Fruit fly (Drosophila melanogaster): ENCODE measurements around the gene Sh.
"Not testable (repeated sequence)": the region's sequence is repeated elsewhere in the genome, so short reads cannot be mapped to it uniquely, and the experiment has no call there.

The Sh gene

DNA sequence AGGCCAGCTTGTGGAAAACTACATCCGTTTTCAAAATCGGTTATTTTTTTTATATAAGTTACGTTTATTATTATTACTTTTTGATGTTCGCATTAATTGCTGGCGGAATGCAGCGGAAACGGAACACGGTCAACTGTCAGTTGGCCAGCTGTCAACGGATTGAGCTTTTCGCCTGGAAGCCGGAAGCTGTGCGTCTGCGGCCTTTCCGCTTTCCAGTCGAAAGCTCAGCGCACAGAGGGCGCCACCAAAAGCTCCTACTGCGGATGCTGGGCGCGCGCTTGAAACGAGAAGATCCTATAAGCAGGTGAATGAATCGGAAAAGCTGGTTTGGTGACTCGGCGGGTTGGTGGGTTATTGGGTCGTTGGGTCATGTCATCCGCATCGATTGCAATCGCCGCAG, 94.9 kb downstream of the Sh start:
- no peak for TF ChIP-seq noc (tag; optimal IDR thresholded peaks at IDR 0.05)

DNA sequence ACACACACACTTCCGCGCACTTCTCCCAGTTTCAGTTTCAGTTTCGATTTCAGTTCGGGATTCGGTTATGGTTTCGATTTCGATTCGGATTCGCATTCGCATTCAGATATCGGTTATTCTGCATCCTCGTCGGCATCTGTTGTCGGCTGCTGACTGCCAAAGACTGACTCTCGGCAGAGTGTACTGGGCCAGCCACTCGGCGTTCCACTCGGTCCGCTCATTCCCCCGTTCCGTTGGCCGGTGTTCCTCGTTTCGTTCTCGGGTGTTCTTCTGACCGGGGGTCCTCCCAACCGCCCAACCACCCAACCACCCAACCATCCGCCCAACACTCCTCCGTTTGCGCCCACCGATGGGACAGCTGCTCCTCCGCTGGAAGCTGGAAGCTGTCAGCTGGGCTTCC, 96.0 kb downstream of the Sh start:
- no peak for TF ChIP-seq noc (tag; optimal IDR thresholded peaks at IDR 0.05)

DNA sequence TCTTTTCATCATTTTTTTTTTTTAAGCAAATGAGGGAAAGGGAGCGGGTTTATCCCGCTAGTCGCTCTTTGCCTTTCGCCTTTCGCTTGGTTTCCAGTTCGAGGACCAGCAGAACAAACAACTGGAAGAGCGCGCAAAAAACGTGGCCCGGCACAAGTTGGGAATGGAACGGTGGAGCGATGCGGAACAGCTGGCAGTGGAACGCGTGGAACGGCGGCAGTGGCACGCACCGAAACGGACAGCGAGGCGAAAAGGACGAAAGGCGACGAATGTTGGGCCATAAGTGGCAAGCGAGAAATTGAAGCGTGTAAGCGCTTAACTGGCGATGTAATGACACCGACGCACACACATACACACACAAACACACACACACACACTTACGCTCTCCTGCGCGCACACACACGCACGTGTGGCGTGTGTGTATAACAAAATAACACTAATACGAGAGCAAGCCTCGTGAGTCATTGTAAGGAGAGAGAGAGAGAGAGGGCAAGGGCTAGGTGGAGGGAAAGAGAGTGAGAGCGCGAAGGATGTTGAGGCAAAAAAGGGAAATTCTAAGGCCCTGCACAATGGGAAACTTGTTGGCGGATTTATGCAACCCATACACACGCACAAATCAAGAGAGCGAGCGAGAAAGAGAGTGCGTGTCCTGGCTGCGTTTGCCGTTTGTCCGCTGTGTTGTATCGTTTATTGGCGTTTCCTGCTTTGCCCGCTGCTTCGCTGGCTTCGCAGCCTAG, 99.9 kb downstream of the Sh start:
- no peak for TF ChIP-seq noc (tag; optimal IDR thresholded peaks at IDR 0.05)

DNA sequence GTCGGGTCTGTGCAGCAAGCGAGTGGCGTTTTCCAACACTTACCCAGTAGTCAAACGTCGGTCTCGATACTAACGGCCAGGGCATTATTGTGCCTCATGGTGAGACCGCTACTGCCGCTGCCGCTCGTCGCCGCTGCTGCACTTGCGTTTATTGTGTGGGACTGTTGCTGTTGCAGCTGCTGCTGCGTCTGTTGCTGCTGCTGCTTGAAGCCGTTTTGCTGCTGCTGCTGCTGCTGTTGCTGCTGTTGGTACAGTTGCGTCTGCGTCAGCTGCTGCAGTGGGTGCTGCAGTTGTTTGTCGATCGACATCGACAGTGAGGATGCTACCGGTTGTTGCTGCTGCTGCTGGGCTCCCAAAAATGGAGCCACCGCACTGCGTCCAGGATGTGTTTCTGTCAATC, 122.4 kb downstream of the Sh start:
- TF ChIP-seq noc (tag; optimal IDR thresholded peaks at IDR 0.05) = no peak

DNA sequence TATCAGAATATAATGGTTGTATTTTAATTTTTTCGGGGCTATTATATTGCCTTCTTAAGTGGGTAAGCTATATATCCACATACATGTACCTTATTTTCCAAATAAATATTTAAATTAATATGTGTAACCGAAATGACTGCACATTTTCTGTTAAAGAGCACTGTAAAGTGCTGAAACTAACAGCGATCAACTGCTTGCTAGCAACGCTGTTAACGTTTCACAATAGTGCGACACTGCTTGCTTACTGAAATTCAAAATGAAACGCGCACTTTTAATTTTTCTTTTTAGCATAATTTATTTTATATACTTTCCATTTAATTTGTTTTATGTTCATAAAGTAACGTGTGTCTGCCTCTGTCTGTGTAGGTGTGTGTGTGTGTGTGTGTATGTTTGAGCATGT, 139.0 kb downstream of the Sh start:
- TF ChIP-seq noc (tag; optimal IDR thresholded peaks at IDR 0.05) = no peak

DNA sequence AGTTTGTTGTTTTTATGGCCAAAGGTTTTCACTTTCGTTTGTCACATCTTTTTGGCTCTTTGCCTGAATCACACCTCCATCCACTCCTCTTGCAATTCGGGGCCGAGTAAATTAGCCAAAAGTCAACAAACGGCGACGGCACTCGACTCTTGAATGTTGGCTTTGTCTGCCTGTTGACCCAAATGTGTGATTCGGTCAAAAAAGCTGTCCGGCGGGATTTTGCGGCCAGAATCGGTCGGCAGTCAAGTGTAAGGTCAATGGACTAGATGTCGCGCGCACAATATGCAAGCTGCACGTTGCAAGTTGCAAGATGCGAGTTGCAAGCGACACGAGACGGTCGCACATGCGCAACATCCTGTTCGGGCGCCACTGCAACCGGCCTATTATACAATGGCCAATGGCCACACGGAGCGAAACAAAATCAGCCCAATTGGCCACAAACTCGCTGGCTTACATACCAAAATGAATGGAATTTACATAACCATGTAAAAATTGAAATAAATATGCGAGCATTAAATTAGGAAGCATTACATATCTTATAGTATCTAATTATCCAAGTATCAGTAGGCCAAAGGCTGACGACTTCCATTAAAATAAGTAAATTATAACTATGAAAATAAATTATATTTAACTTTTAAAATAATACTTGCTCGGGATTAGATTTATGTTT, 145.3 kb downstream of the Sh start:
- no peak for TF ChIP-seq noc (tag; optimal IDR thresholded peaks at IDR 0.05)

DNA sequence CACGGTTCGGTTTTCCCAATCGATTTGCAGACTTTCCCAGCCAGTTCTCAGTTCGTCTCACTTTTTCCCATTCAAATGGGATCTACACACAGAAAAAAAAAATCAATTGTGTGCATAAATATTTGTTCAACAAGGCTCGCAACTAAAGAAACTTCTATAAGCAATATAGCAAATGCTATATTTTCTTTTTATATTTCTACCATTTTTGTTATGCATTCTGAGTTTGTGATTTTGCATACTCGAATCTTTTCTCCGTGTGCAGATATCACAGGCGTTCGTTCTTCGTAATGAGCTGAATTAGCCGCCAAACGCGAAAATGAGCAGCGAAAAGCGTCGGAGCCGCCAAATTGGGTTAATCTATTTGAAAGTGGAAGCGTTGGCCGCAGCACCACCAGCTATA, 147.1 kb downstream of the Sh start:
- TF ChIP-seq noc (tag; optimal IDR thresholded peaks at IDR 0.05) = no peak

DNA sequence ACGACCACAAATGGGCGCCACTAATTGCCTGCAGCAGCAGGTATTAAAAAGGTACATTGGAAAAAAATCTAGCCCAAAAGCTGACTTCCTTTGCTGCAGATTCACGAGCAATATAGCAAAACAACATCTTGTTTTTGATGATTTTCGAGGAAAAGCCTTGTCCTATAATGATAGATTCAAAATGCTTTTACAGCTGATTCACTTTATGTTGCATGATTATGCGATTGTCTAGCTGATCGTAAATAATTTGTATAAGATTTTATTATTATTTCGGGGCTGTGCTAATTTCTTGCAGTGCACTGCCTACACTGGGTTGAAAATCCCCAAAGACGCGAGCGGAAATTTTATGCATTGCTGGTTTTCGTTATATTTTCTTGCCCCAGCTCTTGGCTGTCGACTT, 148.5 kb downstream of the Sh start:
- no peak for TF ChIP-seq noc (tag; optimal IDR thresholded peaks at IDR 0.05)

DNA sequence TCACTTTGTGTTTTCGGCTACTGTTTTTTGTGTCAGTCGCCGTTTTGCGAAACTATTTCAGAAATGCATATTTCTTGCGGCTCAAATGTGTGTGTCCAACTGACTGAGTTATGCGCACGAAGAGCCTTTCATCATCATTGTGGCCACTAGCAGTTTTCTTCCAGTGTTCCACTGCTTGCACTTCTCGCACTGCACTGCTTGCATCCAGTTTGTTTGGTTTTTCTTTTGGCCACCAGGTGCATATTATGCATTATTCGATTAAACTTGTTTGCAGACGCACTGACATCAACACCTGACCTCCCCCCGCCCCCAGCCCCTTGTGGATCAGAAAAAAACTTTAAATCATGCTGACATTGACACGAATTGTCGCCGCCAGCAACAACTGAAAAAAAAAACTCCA, 150.5 kb downstream of the Sh start:
- TF ChIP-seq noc (tag; optimal IDR thresholded peaks at IDR 0.05) = no peak

DNA sequence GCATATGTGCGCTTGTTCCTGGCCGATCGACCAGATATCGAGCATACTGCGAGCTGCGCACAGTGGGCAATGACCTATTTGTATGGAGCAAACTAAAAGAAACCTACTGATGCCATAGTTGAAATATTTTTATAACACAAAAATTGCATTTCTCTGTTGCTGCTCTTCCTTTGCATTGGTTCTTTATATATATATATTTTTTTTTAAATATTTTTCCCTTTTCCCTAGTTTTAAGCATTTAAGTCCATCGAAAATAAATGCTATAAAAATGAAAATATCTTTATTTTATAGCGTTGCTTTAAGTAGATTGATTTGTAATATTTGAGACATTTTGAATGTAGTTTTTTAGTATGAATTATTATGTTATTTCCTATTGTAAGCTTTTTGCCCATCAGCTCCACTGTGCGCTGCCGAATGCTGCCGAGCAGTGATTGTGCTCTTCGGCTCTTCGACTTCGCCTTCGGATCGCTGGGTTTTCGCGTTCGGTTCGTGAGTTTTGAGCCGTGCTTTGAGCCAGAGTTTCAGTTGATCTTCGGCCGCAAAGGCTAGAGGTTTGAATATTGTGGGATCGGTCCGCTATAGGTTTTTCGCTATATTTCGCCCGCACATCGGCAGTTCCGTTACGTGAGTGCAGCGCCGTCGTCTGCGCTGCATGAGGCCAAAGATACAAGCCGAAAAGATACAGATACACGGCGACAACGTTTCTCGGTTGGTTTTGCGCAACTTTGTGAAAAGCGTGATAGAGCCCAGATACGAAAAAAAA, 151.9 kb downstream of the Sh start, which contains the start of gene CG6847:
CG6847 (plus strand) TSS at position 522 of the 763 bp plus-strand sequence.
- TF ChIP-seq noc (tag; optimal IDR thresholded peaks at IDR 0.05) = no peak

DNA sequence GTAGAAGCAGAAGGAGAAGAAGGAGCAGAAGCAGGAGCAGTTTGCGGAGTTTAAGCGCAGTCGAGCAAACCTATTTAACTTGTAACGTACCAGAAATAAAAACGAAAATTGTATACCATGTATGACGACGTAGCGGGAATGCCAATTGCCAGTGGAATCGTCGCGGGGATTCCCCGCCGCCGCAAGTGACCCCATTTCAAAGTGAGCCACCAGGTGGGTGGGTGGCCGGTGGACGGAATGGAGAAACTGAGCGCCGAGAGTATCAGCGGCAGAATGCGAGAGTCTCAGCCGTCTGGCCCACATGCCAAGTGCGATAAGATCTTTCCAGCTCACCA, 152.5 kb downstream of the Sh start:
- no peak for TF ChIP-seq noc (tag; optimal IDR thresholded peaks at IDR 0.05)

DNA sequence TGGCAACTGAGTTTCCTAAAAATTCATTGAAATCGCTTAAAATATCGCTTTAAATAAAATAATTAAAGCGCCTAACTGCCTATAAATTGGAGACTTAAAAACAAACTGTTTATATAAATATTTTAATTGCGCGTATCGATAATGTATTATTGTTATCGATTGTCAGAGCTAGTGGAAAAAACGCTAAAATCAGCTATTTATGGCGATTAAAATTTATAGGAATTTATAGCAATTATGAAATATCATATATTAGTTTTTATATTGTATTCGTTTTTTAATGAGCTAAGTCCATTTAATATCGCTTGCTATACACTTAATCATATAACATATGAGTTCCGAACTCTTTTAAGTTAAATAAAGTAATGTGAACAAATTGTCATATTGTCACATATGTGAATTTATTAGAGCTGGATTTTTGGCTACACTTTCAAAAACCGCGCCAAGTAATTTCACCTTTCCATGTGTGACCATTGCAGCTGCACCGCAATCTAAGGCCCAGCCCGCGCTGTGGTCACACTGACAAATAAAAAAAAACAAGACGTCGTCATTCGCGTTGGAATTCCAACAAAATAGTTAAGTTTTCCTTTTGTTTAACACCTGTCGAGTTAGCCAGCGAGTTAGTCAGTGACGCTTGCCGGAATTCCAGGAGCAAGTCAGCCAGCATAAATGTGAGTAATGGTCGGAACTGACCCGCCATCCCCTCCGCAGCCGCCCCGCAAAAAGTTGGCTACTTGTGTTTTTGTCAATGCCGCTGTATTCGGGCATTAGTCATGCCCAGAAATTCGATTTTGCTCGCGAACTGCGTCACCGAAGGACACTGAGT, 155.7 kb downstream of the Sh start, which contains the start of the genes CG7772 and Vps4:
CG7772 (minus strand) TSS at position 78 of the 823 bp plus-strand sequence.
Vps4 (plus strand) TSS at position 509 of the 823 bp plus-strand sequence.
- TF ChIP-seq noc (tag; optimal IDR thresholded peaks at IDR 0.05) = no peak

DNA sequence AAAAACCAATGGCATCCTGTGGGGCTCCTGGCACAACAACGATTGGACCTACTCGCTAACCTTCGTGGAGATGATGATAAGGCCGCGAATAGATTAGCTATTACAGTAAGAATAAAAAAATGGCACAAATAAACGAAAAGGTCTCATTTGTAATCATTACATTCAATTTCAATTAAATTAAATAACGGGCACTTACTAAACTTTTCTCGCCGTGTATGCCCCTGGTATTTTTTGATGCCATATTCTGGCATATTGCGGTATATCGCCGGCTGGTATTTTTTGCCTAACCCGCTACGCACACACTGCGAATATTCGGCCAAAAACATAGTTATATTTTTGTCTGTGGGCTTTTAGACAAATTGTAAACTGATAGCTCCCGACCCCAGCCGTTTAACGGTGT, 163.6 kb downstream of the Sh start, which contains the start of gene Gss2:
Gss2 (plus strand) TSS at position 301 of the 400 bp plus-strand sequence.
- not testable (repeated sequence) for TF ChIP-seq noc (tag; optimal IDR thresholded peaks at IDR 0.05)

DNA sequence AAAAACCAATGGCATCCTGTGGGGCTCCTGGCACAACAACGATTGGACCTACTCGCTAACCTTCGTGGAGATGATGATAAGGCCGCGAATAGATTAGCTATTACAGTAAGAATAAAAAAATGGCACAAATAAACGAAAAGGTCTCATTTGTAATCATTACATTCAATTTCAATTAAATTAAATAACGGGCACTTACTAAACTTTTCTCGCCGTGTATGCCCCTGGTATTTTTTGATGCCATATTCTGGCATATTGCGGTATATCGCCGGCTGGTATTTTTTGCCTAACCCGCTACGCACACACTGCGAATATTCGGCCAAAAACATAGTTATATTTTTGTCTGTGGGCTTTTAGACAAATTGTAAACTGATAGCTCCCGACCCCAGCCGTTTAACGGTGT, 173.8 kb downstream of the Sh start, which contains the start of gene Gss1:
Gss1 (plus strand) TSS at position 301 of the 400 bp plus-strand sequence.
- not testable (repeated sequence) for TF ChIP-seq noc (tag; optimal IDR thresholded peaks at IDR 0.05)

DNA sequence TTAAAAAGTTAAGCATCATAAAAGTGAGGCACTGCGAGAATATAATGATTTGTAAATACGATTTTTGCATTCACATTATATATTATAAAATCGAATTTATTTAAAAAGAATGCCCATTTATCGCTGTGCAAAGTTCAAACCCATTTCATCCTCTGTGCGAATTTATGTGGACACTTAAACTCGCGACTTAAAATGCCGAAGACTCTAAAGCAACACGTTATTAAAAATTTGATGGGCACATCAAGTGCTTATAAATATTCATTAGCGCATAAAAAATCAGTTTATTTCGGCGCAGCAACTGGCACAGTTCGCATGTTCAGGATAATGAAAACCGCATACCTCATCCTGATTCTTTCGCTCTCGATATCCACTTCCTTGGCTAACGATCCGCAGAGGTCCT, 175.2 kb downstream of the Sh start, which contains the start of gene CG6788:
CG6788 (plus strand) TSS at position 301 of the 400 bp plus-strand sequence.
- TF ChIP-seq noc (tag; optimal IDR thresholded peaks at IDR 0.05) = no peak
